Fruit fly (Drosophila melanogaster) whole organism, embryonic: ENCODE data around the gene Rrp45.

ENCODE experiments used
- ATbp ChIP-seq: fragments of 200-800 bp; sonication (Bioruptor generic); optimal IDR thresholded peaks from 2 replicates; lab custom pipeline; 2017; ENCODE audit warnings: missing biosample characterization, mild to moderate bottlenecking, missing genetic modification characterization, missing genetic modification reagents
- B-H1 ChIP-seq: fragments of 200-800 bp; sonication (Bioruptor generic); IDR thresholded peaks from 3 replicates; pipeline ENCODE4 v1.3.6; 2022; ENCODE audit warnings: missing biosample characterization, missing genetic modification characterization
- CG10267 ChIP-seq: fragments of 200-800 bp; sonication (Bioruptor generic); optimal IDR thresholded peaks from 2 replicates; lab custom pipeline; 2018; ENCODE audit warnings: missing biosample characterization, mild to moderate bottlenecking, missing genetic modification characterization, moderate library complexity
- CG11085 ChIP-seq: fragments of 200-800 bp; sonication (Bioruptor generic); IDR thresholded peaks from 2 replicates; pipeline ENCODE4 v1.3.6; 2022; ENCODE audit warnings: missing biosample characterization, missing genetic modification characterization
- CG12219 ChIP-seq: fragments of 200-800 bp; sonication (Bioruptor generic); optimal IDR thresholded peaks from 3 replicates; lab custom pipeline; 2018; ENCODE audit warnings: missing biosample characterization, mild to moderate bottlenecking, missing genetic modification characterization
- CG1233 ChIP-seq: fragments of 200-800 bp; sonication (Bioruptor generic); optimal IDR thresholded peaks from 4 replicates; lab custom pipeline; 2018; ENCODE audit warnings: missing biosample characterization, mild to moderate bottlenecking, missing genetic modification characterization
- CG12391 ChIP-seq: fragments of 200-800 bp; sonication (Bioruptor generic); optimal IDR thresholded peaks from 3 replicates; lab custom pipeline; 2018; ENCODE audit warnings: missing biosample characterization, mild to moderate bottlenecking, missing genetic modification characterization, moderate library complexity
- CG12659 ChIP-seq: fragments of 200-800 bp; sonication (Bioruptor generic); optimal IDR thresholded peaks from 3 replicates; lab custom pipeline; 2017; ENCODE audit warnings: mild to moderate bottlenecking, missing biosample characterization, missing genetic modification reagents, missing genetic modification characterization
- CG13296 ChIP-seq: fragments of 200-800 bp; sonication (Bioruptor generic); optimal IDR thresholded peaks from 3 replicates; lab custom pipeline; 2018; ENCODE audit warnings: missing biosample characterization, mild to moderate bottlenecking, missing genetic modification characterization
- CG14050 ChIP-seq: fragments of 200-800 bp; sonication (Bioruptor generic); IDR thresholded peaks from 3 replicates; pipeline ENCODE4 v1.3.6; 2022; ENCODE audit warnings: missing biosample characterization, missing genetic modification characterization
- CG14667 ChIP-seq: fragments of 200-800 bp; sonication (Bioruptor generic); IDR thresholded peaks from 2 replicates; pipeline ENCODE4 v1.3.6; 2022; ENCODE audit warnings: missing biosample characterization, missing genetic modification characterization
- CG16813 ChIP-seq: fragments of 200-800 bp; sonication (Bioruptor generic); IDR thresholded peaks from 3 replicates; pipeline ENCODE4 v1.3.6; 2022; ENCODE audit warnings: missing biosample characterization, missing genetic modification characterization; ENCODE audit not compliant: partially characterized antibody
- CG31365 ChIP-seq: fragments of 200-800 bp; sonication (Bioruptor generic); optimal IDR thresholded peaks from 2 replicates; lab custom pipeline; 2018; ENCODE audit warnings: missing biosample characterization, mild to moderate bottlenecking, missing genetic modification characterization
- CG34224 ChIP-seq: fragments of 200-800 bp; sonication (Bioruptor generic); IDR thresholded peaks from 3 replicates; pipeline ENCODE4 v1.3.6; 2022; ENCODE audit warnings: missing biosample characterization, missing genetic modification characterization; ENCODE audit not compliant: partially characterized antibody
- CG3995 ChIP-seq: fragments of 200-800 bp; sonication (Bioruptor generic); optimal IDR thresholded peaks from 3 replicates; lab custom pipeline; 2016; ENCODE audit warnings: missing biosample characterization, missing genetic modification characterization
- CG42726 ChIP-seq: fragments of 200-800 bp; sonication (Bioruptor generic); IDR thresholded peaks from 2 replicates; pipeline ENCODE4 v1.3.6; 2022; ENCODE audit warnings: missing biosample characterization, missing genetic modification characterization; ENCODE audit not compliant: partially characterized antibody
- CG4617 ChIP-seq: fragments of 200-800 bp; sonication (Bioruptor generic); optimal IDR thresholded peaks from 3 replicates; lab custom pipeline; 2016; ENCODE audit warnings: missing biosample characterization, missing genetic modification characterization, borderline replicate concordance
- CG6175 ChIP-seq: fragments of 200-800 bp; sonication (Bioruptor generic); IDR thresholded peaks from 3 replicates; pipeline ENCODE4 v1.3.6; 2022; ENCODE audit warnings: missing biosample characterization, missing genetic modification characterization
- CG7556 ChIP-seq: fragments of 200-800 bp; sonication (Bioruptor generic); optimal IDR thresholded peaks from 2 replicates; lab custom pipeline; 2017; ENCODE audit warnings: missing biosample characterization, mild to moderate bottlenecking, missing genetic modification characterization
- CG7928 ChIP-seq: fragments of 200-800 bp; sonication (Bioruptor generic); optimal IDR thresholded peaks from 2 replicates; lab custom pipeline; 2017; ENCODE audit warnings: missing biosample characterization, mild to moderate bottlenecking, missing genetic modification characterization
- CG7987 ChIP-seq: fragments of 200-800 bp; sonication (Bioruptor generic); optimal IDR thresholded peaks from 2 replicates; lab custom pipeline; 2018; ENCODE audit warnings: missing biosample characterization, mild to moderate bottlenecking, missing genetic modification characterization, moderate library complexity
- CG8944 ChIP-seq: fragments of 200-800 bp; sonication (Bioruptor generic); optimal IDR thresholded peaks from 3 replicates; lab custom pipeline; 2016; ENCODE audit warnings: missing biosample characterization, missing genetic modification characterization
- CG9215 ChIP-seq: fragments of 200-800 bp; sonication (Bioruptor generic); IDR thresholded peaks from 2 replicates; pipeline ENCODE4 v1.3.6; 2022; ENCODE audit warnings: missing biosample characterization, missing genetic modification characterization
- CTCF ChIP-seq: fragments of 200-800 bp; sonication (Bioruptor generic); optimal IDR thresholded peaks from 2 replicates; lab custom pipeline; 2017; ENCODE audit warnings: missing biosample characterization, mild to moderate bottlenecking, missing genetic modification characterization, moderate library complexity
- CrebB ChIP-seq: fragments of 200-800 bp; sonication (Bioruptor generic); optimal IDR thresholded peaks from 3 replicates; lab custom pipeline; 2018; ENCODE audit warnings: missing biosample characterization, mild to moderate bottlenecking, missing genetic modification characterization
- Dll ChIP-seq: fragments of 200-800 bp; sonication (Bioruptor generic); IDR thresholded peaks from 4 replicates; pipeline ENCODE4 v1.3.6; 2022; ENCODE audit warnings: missing biosample characterization, missing genetic modification characterization; ENCODE audit not compliant: partially characterized antibody
- Dref ChIP-seq: fragments of 200-800 bp; sonication (Bioruptor generic); IDR thresholded peaks from 2 replicates; pipeline ENCODE4 v1.3.6; 2022; ENCODE audit warnings: missing biosample characterization, missing genetic modification characterization
- GATAe ChIP-seq: fragments of 200-800 bp; sonication (Bioruptor generic); conservative IDR thresholded peaks from 2 replicates; pipeline ENCODE4 v1.3.6; 2022; ENCODE audit warnings: missing biosample characterization, missing genetic modification characterization
- HLH54F ChIP-seq: fragments of 200-800 bp; sonication (Bioruptor generic); optimal IDR thresholded peaks from 3 replicates; lab custom pipeline; 2016; ENCODE audit warnings: missing biosample characterization, missing genetic modification characterization
- Hmx ChIP-seq: fragments of 200-800 bp; sonication (Bioruptor generic); optimal IDR thresholded peaks from 2 replicates; lab custom pipeline; 2016; ENCODE audit warnings: missing biosample characterization, missing genetic modification characterization
- Jarid2 ChIP-seq: fragments of 200-800 bp; sonication (Bioruptor generic); optimal IDR thresholded peaks from 3 replicates; lab custom pipeline; 2017; ENCODE audit warnings: mild to moderate bottlenecking, missing biosample characterization, missing genetic modification reagents, missing genetic modification characterization
- Lhr ChIP-seq: fragments of 200-800 bp; sonication (Bioruptor generic); optimal IDR thresholded peaks from 3 replicates; lab custom pipeline; 2017; ENCODE audit warnings: mild to moderate bottlenecking, missing biosample characterization, missing genetic modification reagents, missing genetic modification characterization
- Mrtf ChIP-seq: fragments of 200-800 bp; sonication (Bioruptor generic); IDR thresholded peaks from 3 replicates; pipeline ENCODE4 v1.3.6; 2022; ENCODE audit warnings: missing biosample characterization, missing genetic modification characterization
- Sry-δ ChIP-seq: fragments of 200-800 bp; sonication (Bioruptor generic); optimal IDR thresholded peaks from 2 replicates; lab custom pipeline; 2016; ENCODE audit warnings: missing biosample characterization, missing genetic modification characterization
- al ChIP-seq: fragments of 200-800 bp; sonication (Bioruptor generic); IDR thresholded peaks from 2 replicates; pipeline ENCODE4 v1.3.6; 2022; ENCODE audit warnings: missing biosample characterization, missing genetic modification characterization
- aop ChIP-seq: fragments of 200-800 bp; sonication (Bioruptor generic); IDR thresholded peaks from 2 replicates; pipeline ENCODE4 v1.3.6; 2022; ENCODE audit warnings: missing biosample characterization, missing genetic modification characterization
- bsh ChIP-seq, 2 experiments: fragments of 200-800 bp; sonication (Bioruptor generic); optimal IDR thresholded peaks; 2 replicates each; lab custom pipeline; 2017 to 2018; ENCODE audit warnings: mild to moderate bottlenecking in 2 of 2, missing biosample characterization in 2 of 2, missing genetic modification characterization in 2 of 2, moderate library complexity in 1 of 2
- crp ChIP-seq, 2 experiments: fragments of 200-800 bp; sonication (Bioruptor generic); optimal IDR thresholded peaks; 2 replicates in 1 of 2; 3 replicates in 1 of 2; lab custom pipeline; 2017; ENCODE audit warnings: missing biosample characterization in 2 of 2, missing genetic modification characterization in 2 of 2, mild to moderate bottlenecking in 1 of 2, moderate library complexity in 1 of 2
- dati ChIP-seq: fragments of 200-800 bp; sonication (Bioruptor generic); IDR thresholded peaks from 2 replicates; pipeline ENCODE4 v1.3.6; 2022; ENCODE audit warnings: missing biosample characterization, missing genetic modification characterization
- dm ChIP-seq: fragments of 200-800 bp; sonication (Bioruptor generic); optimal IDR thresholded peaks from 3 replicates; lab custom pipeline; 2016; ENCODE audit warnings: missing biosample characterization, missing genetic modification characterization
- ind ChIP-seq: fragments of 200-800 bp; sonication (Bioruptor generic); optimal IDR thresholded peaks from 3 replicates; lab custom pipeline; 2016; ENCODE audit warnings: missing biosample characterization, missing genetic modification characterization
- peb ChIP-seq: fragments of 200-800 bp; sonication (Bioruptor generic); IDR thresholded peaks from 2 replicates; pipeline ENCODE4 v1.3.6; 2022; ENCODE audit warnings: missing biosample characterization, missing genetic modification characterization
- sc ChIP-seq, 3 experiments: fragments of >200 bp in 2 of 3; fragments of 200-800 bp in 1 of 3; sonication (Bioruptor generic) in 1 of 3; optimal IDR thresholded peaks; 2 replicates in 2 of 3; 3 replicates in 1 of 3; lab custom pipeline; 2017; ENCODE audit warnings: mild to moderate bottlenecking in 1 of 3, missing biosample characterization in 1 of 3, missing genetic modification characterization in 1 of 3, missing genetic modification reagents in 1 of 3
- sisA ChIP-seq: fragments of 200-800 bp; sonication (Bioruptor generic); IDR thresholded peaks from 2 replicates; pipeline ENCODE4 v1.3.6; 2022; ENCODE audit warnings: missing biosample characterization, missing genetic modification characterization
- sob ChIP-seq: fragments of 200-800 bp; sonication (Bioruptor generic); IDR thresholded peaks from 2 replicates; pipeline ENCODE4 v1.3.6; 2022; ENCODE audit warnings: missing biosample characterization, missing genetic modification characterization
- sqz ChIP-seq: fragments of 200-800 bp; sonication (Bioruptor generic); optimal IDR thresholded peaks from 3 replicates; lab custom pipeline; 2018; ENCODE audit warnings: missing biosample characterization, mild to moderate bottlenecking, missing genetic modification characterization
- sug ChIP-seq: fragments of 200-800 bp; optimal IDR thresholded peaks from 2 replicates; lab custom pipeline; 2019; ENCODE audit warnings: missing biosample characterization, mild to moderate bottlenecking, missing genetic modification characterization, moderate library complexity
- unc-4 ChIP-seq: fragments of 200-800 bp; sonication (Bioruptor generic); IDR thresholded peaks from 2 replicates; pipeline ENCODE4 v1.3.6; 2022; ENCODE audit warnings: missing biosample characterization, missing genetic modification characterization; ENCODE audit not compliant: partially characterized antibody
- wek ChIP-seq: fragments of 200-800 bp; sonication (Bioruptor generic); optimal IDR thresholded peaks from 3 replicates; lab custom pipeline; 2018; ENCODE audit warnings: missing biosample characterization, mild to moderate bottlenecking, missing genetic modification characterization, moderate library complexity
- zen2 ChIP-seq: fragments of 200-800 bp; sonication (Bioruptor generic); IDR thresholded peaks from 3 replicates; pipeline ENCODE4 v1.3.6; 2022; ENCODE audit warnings: missing biosample characterization, missing genetic modification characterization; ENCODE audit not compliant: partially characterized antibody

Rrp45 gene

DNA sequence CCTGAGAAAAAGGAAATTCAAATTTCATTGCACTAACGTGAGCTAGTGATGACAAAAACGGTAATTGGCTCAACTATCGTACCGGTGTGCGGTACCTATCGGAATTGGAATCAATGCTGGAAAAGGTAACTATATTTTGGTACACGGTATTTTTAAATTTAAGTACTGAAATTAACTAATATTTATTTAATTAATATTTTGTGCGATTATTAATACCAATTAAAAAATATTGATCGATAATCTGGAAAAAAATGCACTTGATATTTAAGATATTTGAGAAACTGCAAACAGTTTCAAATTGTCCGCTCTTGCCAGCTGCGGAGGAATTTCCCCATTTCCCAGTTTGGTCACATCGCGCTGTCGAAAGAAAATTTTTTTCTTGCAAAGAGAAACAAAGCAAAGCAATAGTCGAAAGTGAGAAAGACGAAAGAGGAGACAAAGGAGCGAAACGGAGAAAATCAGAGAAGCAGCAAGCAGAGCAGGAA lies 3.6 kb downstream of the Rrp45 start (continued):
- no peak for TF ChIP-seq sc (optimal IDR thresholded peaks at IDR 0.05; lab: Kevin White, UChicago)
- no peak for TF ChIP-seq sc (GFP tag; optimal IDR thresholded peaks at IDR 0.05; lab: Kevin White, UChicago)
- peak; percentile 63 for TF ChIP-seq CG16813
- TF ChIP-seq peb (GFP tag; lab: Robert Waterston, UW): no peak
- TF ChIP-seq CG12219 (GFP tag; lab: Kevin White, UChicago): no peak
- TF ChIP-seq Sry-δ (GFP tag; lab: Kevin White, UChicago): peak; percentile 72
- TF ChIP-seq unc-4 (GFP tag; lab: Robert Waterston, UW): peak; percentile 51; the same call in 1 of the 2 replicates
- no peak for TF ChIP-seq ATbp (GFP tag; lab: Kevin White, UChicago)
- TF ChIP-seq GATAe (GFP tag; lab: Robert Waterston, UW): no peak
- no peak for TF ChIP-seq CG8944 (GFP tag; lab: Kevin White, UChicago)
- TF ChIP-seq Jarid2 (GFP tag; lab: Kevin White, UChicago): no peak
- peak; percentile 64 for TF ChIP-seq CG10267 (tag; lab: Kevin White, UChicago)
- TF ChIP-seq sisA (GFP tag; lab: Robert Waterston, UW): no peak
- TF ChIP-seq CG6175 (GFP tag; lab: Robert Waterston, UW): no peak
- no peak for TF ChIP-seq CrebB (tag; lab: Kevin White, UChicago)
- TF ChIP-seq CG3995: no peak
- TF ChIP-seq CG11085: no peak
- no peak for TF ChIP-seq dm (GFP tag; lab: Kevin White, UChicago)
- no peak for TF ChIP-seq aop
- TF ChIP-seq sob (GFP tag; lab: Robert Waterston, UW): 0 out of 2 replicates have a peak, but pooled peaks have one; percentile 26
- TF ChIP-seq CG13296 (GFP tag; lab: Kevin White, UChicago): no peak
- TF ChIP-seq wek (GFP tag; lab: Kevin White, UChicago): no peak
- no peak for TF ChIP-seq al (GFP tag; lab: Robert Waterston, UW)
- no peak for TF ChIP-seq CG14050
- TF ChIP-seq dati (GFP tag; lab: Robert Waterston, UW): no peak
- TF ChIP-seq CG12391: peak; percentile 32
- no peak for TF ChIP-seq CG12659 (GFP tag; lab: Kevin White, UChicago)
- no peak for TF ChIP-seq bsh (GFP tag; optimal IDR thresholded peaks at IDR 0.05; lab: Kevin White, UChicago)
- no peak for TF ChIP-seq CTCF (GFP tag; lab: Kevin White, UChicago)
- TF ChIP-seq sqz (GFP tag; lab: Kevin White, UChicago): peak; percentile 72
- TF ChIP-seq CG34224: 0 out of 3 replicates have a peak, but pooled peaks have one; percentile 19
- no peak for TF ChIP-seq CG4617 (GFP tag; lab: Kevin White, UChicago)
- no peak for TF ChIP-seq CG7928 (GFP tag; lab: Kevin White, UChicago)
- TF ChIP-seq CG9215 (GFP tag; lab: Robert Waterston, UW): 0 out of 2 replicates have a peak, but pooled peaks have one; percentile 38
- TF ChIP-seq CG42726 (GFP tag; lab: Robert Waterston, UW): peak; percentile 51; the same call in 1 of the 2 replicates
- no peak for TF ChIP-seq zen2 (GFP tag; lab: Robert Waterston, UW)
- TF ChIP-seq CG7987: no peak
- TF ChIP-seq B-H1 (GFP tag; lab: Robert Waterston, UW): no peak
- no peak for TF ChIP-seq Mrtf (GFP tag; lab: Robert Waterston, UW)
- TF ChIP-seq Dref (GFP tag; lab: Robert Waterston, UW): peak; percentile 35; the same call in 1 of the 2 replicates
- TF ChIP-seq CG31365 (tag; lab: Kevin White, UChicago): no peak
- TF ChIP-seq crp (GFP tag; optimal IDR thresholded peaks at IDR 0.05; lab: Kevin White, UChicago): no peak
- TF ChIP-seq HLH54F (GFP tag; lab: Kevin White, UChicago): no peak
- peak; percentile 14 for TF ChIP-seq Lhr (GFP tag; lab: Kevin White, UChicago)
- TF ChIP-seq ind: no peak
- peak; percentile 2 for TF ChIP-seq sug
- peak; percentile 67; the same call in 2 of the 4 replicates for TF ChIP-seq Dll (GFP tag; lab: Robert Waterston, UW)
- TF ChIP-seq CG14667: no peak
- no peak for TF ChIP-seq Hmx (GFP tag; lab: Kevin White, UChicago)
- no peak for TF ChIP-seq CG7556 (GFP tag; lab: Kevin White, UChicago)
- no peak for TF ChIP-seq CG1233
